Worm (Caenorhabditis elegans): ENCODE measurements around the gene R74.2.

DNA sequence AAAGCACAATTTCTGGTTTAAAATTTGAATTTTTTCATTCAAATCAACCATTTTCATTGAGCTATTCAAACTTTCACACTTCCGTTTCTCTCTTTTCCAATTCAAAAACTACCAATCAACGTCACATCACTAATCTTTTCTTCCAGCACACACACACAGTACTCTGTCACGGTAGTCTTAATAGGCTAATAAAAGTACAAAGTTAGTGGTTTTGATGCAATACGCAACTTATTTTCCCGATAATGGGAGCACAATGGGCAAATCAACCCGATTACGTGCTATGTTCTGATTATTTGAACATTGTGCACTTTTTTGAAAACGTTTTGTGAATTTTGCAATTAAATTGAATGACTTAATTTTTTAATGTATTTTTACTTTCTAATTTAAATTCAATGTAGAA lies 39.4 kb downstream of the R74.2 start:
- TF ChIP-seq pat-9 (tag; optimal IDR thresholded peaks at IDR 0.05) = no peak
- no peak for TF ChIP-seq pha-4 (tag; optimal IDR thresholded peaks at IDR 0.05)
- no peak for TF ChIP-seq ama-1 (optimal IDR thresholded peaks at IDR 0.05)
- TF ChIP-seq unc-42 (tag; optimal IDR thresholded peaks at IDR 0.05) = no peak
- TF ChIP-seq hlh-6 (tag; optimal IDR thresholded peaks at IDR 0.05) = no peak
- no peak for TF ChIP-seq gmeb-2 (tag; optimal IDR thresholded peaks at IDR 0.05)
- TF ChIP-seq nhr-11 (tag; optimal IDR thresholded peaks at IDR 0.05) = no peak
- TF ChIP-seq nfya-1 (tag; optimal IDR thresholded peaks at IDR 0.05) = no peak
- TF ChIP-seq pros-1 (tag; optimal IDR thresholded peaks at IDR 0.05) = no peak
- TF ChIP-seq lin-11 (tag; optimal IDR thresholded peaks at IDR 0.05) = no peak

Measured in whole organism, late embryonic.